Worm (Caenorhabditis elegans) whole organism, L2 larva: ENCODE measurements around the gene pbo-1.

Experiments used
- C34F6.9 ChIP-seq: fragments of 150-350 bp; optimal IDR thresholded peaks from 2 replicates; lab custom pipeline; 2014; ENCODE audit warnings: missing biosample characterization, missing genetic modification characterization
- F13H6.1 ChIP-seq: sonication (generic microtip); optimal IDR thresholded peaks from 2 replicates; lab custom pipeline; 2016; ENCODE audit warnings: missing genetic modification characterization, missing compliant biosample characterization
- R02D3.7 ChIP-seq: fragments of 150-350 bp; optimal IDR thresholded peaks from 2 replicates; lab custom pipeline; 2014; ENCODE audit warnings: missing biosample characterization, missing genetic modification characterization
- Y55F3AM.14 ChIP-seq: fragments of 200-800 bp; sonication (Bioruptor generic); optimal IDR thresholded peaks from 2 replicates; lab custom pipeline; 2018; ENCODE audit warnings: mild to moderate bottlenecking, missing genetic modification characterization, missing compliant biosample characterization
- ZK546.5 ChIP-seq: sonication (generic microtip); optimal IDR thresholded peaks from 2 replicates; lab custom pipeline; 2017; ENCODE audit warnings: missing biosample characterization, missing genetic modification characterization
- alr-1 ChIP-seq: fragments of 150-350 bp; optimal IDR thresholded peaks from 2 replicates; lab custom pipeline; 2014; ENCODE audit warnings: missing biosample characterization, missing genetic modification characterization
- aly-2 ChIP-seq: fragments of 150-350 bp; optimal IDR thresholded peaks from 2 replicates; lab custom pipeline; 2014; ENCODE audit warnings: missing biosample characterization, missing genetic modification characterization
- ceh-16 ChIP-seq: fragments of 150-350 bp; optimal IDR thresholded peaks from 2 replicates; lab custom pipeline; 2014; ENCODE audit warnings: missing biosample characterization, missing genetic modification characterization
- ceh-82 ChIP-seq: fragments of 150-350 bp; optimal IDR thresholded peaks from 2 replicates; lab custom pipeline; 2014; ENCODE audit warnings: missing biosample characterization, missing genetic modification characterization
- crh-2 ChIP-seq: sonication (generic microtip); optimal IDR thresholded peaks from 2 replicates; lab custom pipeline; 2017; ENCODE audit warnings: missing biosample characterization, missing genetic modification characterization
- dmd-4 ChIP-seq: sonication (generic microtip); optimal IDR thresholded peaks from 2 replicates; lab custom pipeline; 2017; ENCODE audit warnings: missing biosample characterization, missing genetic modification characterization
- elt-3 ChIP-seq: sonication (generic microtip); optimal IDR thresholded peaks from 2 replicates; lab custom pipeline; 2017; ENCODE audit warnings: missing biosample characterization, missing genetic modification characterization
- fos-1 ChIP-seq: fragments of 150-350 bp; optimal IDR thresholded peaks from 2 replicates; lab custom pipeline; 2014; ENCODE audit warnings: missing biosample characterization, missing genetic modification characterization
- gmeb-1 ChIP-seq: fragments of 150-350 bp; optimal IDR thresholded peaks from 2 replicates; lab custom pipeline; 2014; ENCODE audit warnings: missing biosample characterization, missing genetic modification characterization
- lin-11 ChIP-seq: fragments of 150-350 bp; sonication (generic microtip); optimal IDR thresholded peaks from 2 replicates; lab custom pipeline; 2014; ENCODE audit warnings: missing biosample characterization, missing genetic modification characterization, inconsistent platforms, mixed read lengths
- lin-13 ChIP-seq: fragments of 150-350 bp; optimal IDR thresholded peaks from 2 replicates; lab custom pipeline; 2014; ENCODE audit warnings: missing biosample characterization, missing genetic modification reagents, missing genetic modification characterization
- lin-39 ChIP-seq: fragments of 150-350 bp; optimal IDR thresholded peaks from 2 replicates; lab custom pipeline; 2014; ENCODE audit warnings: missing biosample characterization, missing genetic modification reagents, missing genetic modification characterization
- lsy-2 ChIP-seq, 2 experiments: fragments of 150-350 bp in 1 of 2; sonication (generic microtip) in 1 of 2; optimal IDR thresholded peaks; 2 replicates each; lab custom pipeline; 2014 to 2017; ENCODE audit warnings: missing biosample characterization in 2 of 2, missing genetic modification characterization in 2 of 2
- mab-5 ChIP-seq: fragments of 150-350 bp; optimal IDR thresholded peaks from 2 replicates; lab custom pipeline; 2014; ENCODE audit warnings: missing biosample characterization, missing genetic modification characterization
- mbf-1 ChIP-seq: sonication (generic microtip); optimal IDR thresholded peaks from 2 replicates; lab custom pipeline; 2017; ENCODE audit warnings: missing biosample characterization, missing genetic modification characterization
- nhr-10 ChIP-seq: sonication (generic microtip); optimal IDR thresholded peaks from 2 replicates; lab custom pipeline; 2017; ENCODE audit warnings: missing biosample characterization, missing genetic modification characterization
- nhr-11 ChIP-seq: fragments of 150-350 bp; optimal IDR thresholded peaks from 2 replicates; lab custom pipeline; 2014; ENCODE audit warnings: missing biosample characterization, missing genetic modification characterization
- nhr-12 ChIP-seq: fragments of 150-350 bp; optimal IDR thresholded peaks from 2 replicates; lab custom pipeline; 2014; ENCODE audit warnings: missing biosample characterization, missing genetic modification characterization
- nhr-129 ChIP-seq: fragments of 150-350 bp; optimal IDR thresholded peaks from 2 replicates; lab custom pipeline; 2014; ENCODE audit warnings: missing biosample characterization, missing genetic modification characterization
- nhr-21 ChIP-seq: fragments of 150-350 bp; optimal IDR thresholded peaks from 2 replicates; lab custom pipeline; 2014; ENCODE audit warnings: missing biosample characterization, missing genetic modification characterization
- nhr-23 ChIP-seq: fragments of 150-350 bp; optimal IDR thresholded peaks from 2 replicates; lab custom pipeline; 2014; ENCODE audit warnings: missing biosample characterization, missing genetic modification reagents, missing genetic modification characterization
- nhr-237 ChIP-seq: fragments of 150-350 bp; optimal IDR thresholded peaks from 2 replicates; lab custom pipeline; 2014; ENCODE audit warnings: missing biosample characterization, missing genetic modification characterization
- nhr-25 ChIP-seq: fragments of 150-350 bp; sonication (generic microtip); optimal IDR thresholded peaks from 3 replicates; lab custom pipeline; 2014; ENCODE audit warnings: missing biosample characterization, missing genetic modification characterization
- nhr-6 ChIP-seq: fragments of 150-350 bp; optimal IDR thresholded peaks from 2 replicates; lab custom pipeline; 2014; ENCODE audit warnings: missing biosample characterization, missing genetic modification characterization
- nhr-77 ChIP-seq: fragments of 150-350 bp; optimal IDR thresholded peaks from 2 replicates; lab custom pipeline; 2014; ENCODE audit warnings: missing biosample characterization, missing genetic modification characterization
- sem-4 ChIP-seq: fragments of 150-350 bp; optimal IDR thresholded peaks from 2 replicates; lab custom pipeline; 2014; ENCODE audit warnings: missing biosample characterization, missing genetic modification reagents, missing genetic modification characterization
- skn-1 ChIP-seq: sonication (generic microtip); optimal IDR thresholded peaks from 2 replicates; lab custom pipeline; 2017; ENCODE audit warnings: missing biosample characterization, missing genetic modification characterization
- sma-3 ChIP-seq: sonication (generic microtip); optimal IDR thresholded peaks from 2 replicates; lab custom pipeline; 2016; ENCODE audit warnings: missing genetic modification reagents, missing genetic modification characterization, missing compliant biosample characterization
- sma-9 ChIP-seq, 2 experiments: fragments of 150-350 bp in 1 of 2; sonication (generic microtip) in 1 of 2; optimal IDR thresholded peaks; 2 replicates each; lab custom pipeline; 2014 to 2016; ENCODE audit warnings: missing genetic modification characterization in 2 of 2, mild to moderate bottlenecking in 1 of 2, missing biosample characterization in 1 of 2, missing compliant biosample characterization in 1 of 2, missing genetic modification reagents in 1 of 2, moderate library complexity in 1 of 2
- snpc-4 ChIP-seq: fragments of 150-350 bp; optimal IDR thresholded peaks from 2 replicates; lab custom pipeline; 2014; ENCODE audit warnings: missing biosample characterization, missing genetic modification characterization
- unc-39 ChIP-seq: fragments of 150-350 bp; optimal IDR thresholded peaks from 2 replicates; lab custom pipeline; 2014; ENCODE audit warnings: missing biosample characterization, missing genetic modification characterization
- unc-55 ChIP-seq: fragments of 150-350 bp; sonication (generic microtip); optimal IDR thresholded peaks from 3 replicates; lab custom pipeline; 2014; ENCODE audit warnings: missing biosample characterization, missing genetic modification reagents, missing genetic modification characterization
- unc-62 ChIP-seq: fragments of 150-350 bp; optimal IDR thresholded peaks from 2 replicates; lab custom pipeline; 2014; ENCODE audit warnings: missing biosample characterization, missing genetic modification reagents, missing genetic modification characterization
- zag-1 ChIP-seq: fragments of 150-350 bp; optimal IDR thresholded peaks from 2 replicates; lab custom pipeline; 2014; ENCODE audit warnings: missing biosample characterization, missing genetic modification characterization
- ztf-11 ChIP-seq: sonication (generic microtip); optimal IDR thresholded peaks from 2 replicates; lab custom pipeline; 2017; ENCODE audit warnings: missing biosample characterization, missing genetic modification characterization
- ztf-4 ChIP-seq: fragments of 150-350 bp; optimal IDR thresholded peaks from 2 replicates; lab custom pipeline; 2014; ENCODE audit warnings: missing biosample characterization, missing genetic modification characterization

pbo-1 gene

ce11 chrIII:2679362-2679761 lies 6.9 kb downstream of the pbo-1 start:
- TF ChIP-seq nhr-10 (tag; lab: Kevin White, UChicago) (no peak), F13H6.1 (tag; lab: Kevin White, UChicago) (no peak), dmd-4 (no peak), ztf-4 (tag; lab: Kevin White, UChicago) (no peak), ztf-11 (tag; lab: Kevin White, UChicago) (no peak), ZK546.5 (no peak), crh-2 (no peak), mab-5 (tag; lab: Kevin White, UChicago) (no peak), lin-11 (tag; lab: Kevin White, UChicago) (no peak), nhr-237 (tag; lab: Kevin White, UChicago) (no peak), skn-1 (tag; lab: Kevin White, UChicago) (no peak)
- TF ChIP-seq, all 48 proteins: peak for 0

- TF ChIP-seq R02D3.7 (no peak), ceh-82 (tag; lab: Kevin White, UChicago) (no peak), lin-39 (no peak), elt-3 (tag; lab: Kevin White, UChicago) (no peak), unc-55 (GFP tag; lab: Kevin White, UChicago) (no peak), fos-1 (tag; lab: Kevin White, UChicago) (no peak), Y55F3AM.14 (no peak), sem-4 (no peak), unc-39 (no peak), lsy-2 (tag; optimal IDR thresholded peaks at IDR 0.05; lab: Kevin White, UChicago) (no peak), lin-13 (GFP tag; lab: Kevin White, UChicago) (no peak), unc-62 (GFP tag; lab: Kevin White, UChicago) (no peak), aly-2 (tag; lab: Kevin White, UChicago) (no peak), mbf-1 (tag; lab: Kevin White, UChicago) (no peak), dmd-4 (no peak), alr-1 (no peak), nhr-237 (tag; lab: Kevin White, UChicago) (no peak), nhr-129 (tag; lab: Kevin White, UChicago) (no peak), ceh-16 (no peak)
- TF ChIP-seq, all 48 proteins: peak for 0
Observed at ce11 chrIII:2678017-2678416, 8.2 kb downstream of the pbo-1 start.

- TF ChIP-seq fos-1 (tag; lab: Kevin White, UChicago): peak; percentile 94
- TF ChIP-seq nhr-10 (tag; lab: Kevin White, UChicago): no peak
- TF ChIP-seq sma-3 (GFP tag; lab: Kevin White, UChicago): no peak
- peak; percentile 12 for TF ChIP-seq gmeb-1 (tag; lab: Kevin White, UChicago)
- TF ChIP-seq, all 48 proteins: peak for 2
Observed at ce11 chrIII:2676097-2676496, 10.2 kb downstream of the pbo-1 start.

ce11 chrIII:2675449-2675848 lies 10.8 kb downstream of the pbo-1 start:
- TF ChIP-seq zag-1 (tag; lab: Kevin White, UChicago): no peak
- TF ChIP-seq unc-55 (GFP tag; lab: Kevin White, UChicago): no peak
- TF ChIP-seq nhr-10 (tag; lab: Kevin White, UChicago): no peak
- TF ChIP-seq nhr-12 (tag; lab: Kevin White, UChicago): no peak
- TF ChIP-seq unc-62 (GFP tag; lab: Kevin White, UChicago): no peak
- TF ChIP-seq R02D3.7: no peak
- TF ChIP-seq skn-1 (tag; lab: Kevin White, UChicago): no peak
- no peak for TF ChIP-seq nhr-23
- TF ChIP-seq C34F6.9 (tag; lab: Kevin White, UChicago): no peak
- no peak for TF ChIP-seq ZK546.5
- TF ChIP-seq nhr-129 (tag; lab: Kevin White, UChicago): no peak

ce11 chrIII:2657783-2658182 lies 28.5 kb downstream of the pbo-1 start, which contains the start of gene let-805:
TSS of gene let-805 (plus strand) at chrIII:2658083.
- TF ChIP-seq aly-2 (tag; lab: Kevin White, UChicago) (no peak), nhr-6 (tag; lab: Kevin White, UChicago) (no peak), unc-55 (GFP tag; lab: Kevin White, UChicago) (no peak), ztf-4 (tag; lab: Kevin White, UChicago) (no peak), nhr-25 (no peak), ZK546.5 (no peak), elt-3 (tag; lab: Kevin White, UChicago) (no peak), nhr-129 (tag; lab: Kevin White, UChicago) (no peak), nhr-77 (no peak), ceh-16 (no peak), sma-9 (GFP tag; optimal IDR thresholded peaks at IDR 0.05; lab: Kevin White, UChicago) (no peak), sma-9 (tag; optimal IDR thresholded peaks at IDR 0.05; lab: Kevin White, UChicago) (no peak), unc-39 (no peak), nhr-21 (tag; lab: Kevin White, UChicago) (no peak), crh-2 (no peak), snpc-4 (tag; lab: Kevin White, UChicago) (no peak), nhr-12 (tag; lab: Kevin White, UChicago) (no peak), nhr-11 (tag; lab: Kevin White, UChicago) (no peak), lin-39 (no peak), lin-11 (tag; lab: Kevin White, UChicago) (no peak)
